Fruit fly (Drosophila melanogaster) S2 (cell line): ENCODE data around the gene CG11601.

Experiments
- CG8478 ChIP-seq: fragments of >200 bp; optimal IDR thresholded peaks from 2 replicates; lab custom pipeline; 2018
- CTCF ChIP-seq, 2 experiments: fragments of >200 bp; optimal IDR thresholded peaks; 2 replicates each; lab custom pipeline; 2018

- no peak for TF ChIP-seq CTCF (optimal IDR thresholded peaks at IDR 0.05; lab: Kevin White, UChicago)
- TF ChIP-seq CG8478 = no peak
Measured at dm6 chr2L:298285-298644, 15.2 kb upstream of the CG11601 start.
